Worm (Caenorhabditis elegans): ENCODE results near the gene F55D1.1.

DNA sequence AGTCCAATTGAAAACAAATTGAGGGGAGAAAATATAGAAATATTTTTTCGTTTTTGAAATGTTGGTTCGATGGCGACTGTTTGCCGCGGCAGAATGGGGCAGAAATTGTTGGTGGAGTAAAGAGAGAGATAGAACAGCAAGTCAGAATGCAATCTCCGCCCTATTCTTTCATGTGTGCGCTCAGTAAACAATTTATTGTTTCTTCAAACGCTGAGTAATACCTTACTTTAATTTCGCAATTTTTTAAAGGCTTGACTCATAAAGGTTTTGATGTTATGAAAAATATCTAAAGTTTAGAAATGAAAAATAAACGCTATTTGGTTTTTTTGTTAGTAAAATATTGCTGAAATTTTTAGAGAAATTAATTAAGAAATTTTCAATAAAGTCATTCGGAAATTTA lies 24.7 kb downstream of the F55D1.1 start:
- TF ChIP-seq lsy-27 (tag; optimal IDR thresholded peaks at IDR 0.05; ENCODE audit: borderline replicate concordance, insufficient read depth) (no peak), ztf-25 (GFP tag; IDR thresholded peaks at IDR 0.05) (no peak), B0336.3 (GFP tag; IDR thresholded peaks at IDR 0.05) (no peak), egrh-3 (GFP tag; IDR thresholded peaks at IDR 0.05) (no peak), snpc-4 (GFP tag; optimal IDR thresholded peaks at IDR 0.05) (no peak), snpc-4 (tag; optimal IDR thresholded peaks at IDR 0.05) (no peak), dox-1 (GFP tag; IDR thresholded peaks at IDR 0.05) (no peak), him-1 (tag; optimal IDR thresholded peaks at IDR 0.05) (no peak), attf-6 (GFP tag; IDR thresholded peaks at IDR 0.05) (no peak), hlh-12 (tag; optimal IDR thresholded peaks at IDR 0.05) (no peak), Y56A3A.18 (GFP tag; IDR thresholded peaks at IDR 0.05) (no peak)

Data from whole organism, young adult.